Fruit fly (Drosophila melanogaster) whole organism, embryonic: ENCODE measurements around the gene rictor.
A peak's percentile ranks its signal among the peaks of the same experiment; 100 is the strongest.

Source experiments
- Blimp-1 ChIP-seq: fragments of 200-800 bp; sonication (Bioruptor generic); optimal IDR thresholded peaks from 3 replicates; lab custom pipeline; 2018; ENCODE audit warnings: missing biosample characterization, missing genetic modification characterization, mild to moderate bottlenecking, moderate library complexity, missing genetic modification reagents
- CG10267 ChIP-seq: fragments of 200-800 bp; sonication (Bioruptor generic); optimal IDR thresholded peaks from 2 replicates; lab custom pipeline; 2018; ENCODE audit warnings: missing biosample characterization, mild to moderate bottlenecking, missing genetic modification characterization, moderate library complexity
- CG10654 ChIP-seq: fragments of 200-800 bp; sonication (Bioruptor generic); optimal IDR thresholded peaks from 2 replicates; lab custom pipeline; 2016; ENCODE audit warnings: missing biosample characterization, missing genetic modification characterization
- CG11695 ChIP-seq: fragments of 200-800 bp; sonication (Bioruptor generic); IDR thresholded peaks from 3 replicates; pipeline ENCODE4 v1.3.6; 2022; ENCODE audit warnings: missing biosample characterization, missing genetic modification characterization
- CG13424 ChIP-seq: fragments of 200-800 bp; sonication (Bioruptor generic); optimal IDR thresholded peaks from 2 replicates; lab custom pipeline; 2019; ENCODE audit warnings: missing biosample characterization, mild to moderate bottlenecking, missing genetic modification characterization, moderate library complexity
- CG1529 ChIP-seq: fragments of 200-800 bp; sonication (Bioruptor generic); optimal IDR thresholded peaks from 3 replicates; lab custom pipeline; 2018; ENCODE audit warnings: missing biosample characterization, missing genetic modification characterization
- CG17802 ChIP-seq: fragments of 200-800 bp; sonication (Bioruptor generic); optimal IDR thresholded peaks from 2 replicates; lab custom pipeline; 2018; ENCODE audit warnings: missing biosample characterization, mild to moderate bottlenecking, missing genetic modification characterization, moderate library complexity
- CG18011 ChIP-seq: fragments of 200-800 bp; sonication (Bioruptor generic); optimal IDR thresholded peaks from 2 replicates; lab custom pipeline; 2017; ENCODE audit warnings: missing biosample characterization, missing genetic modification characterization, mild to moderate bottlenecking, moderate library complexity, missing genotype
- CG18764 ChIP-seq: fragments of 200-800 bp; sonication (Bioruptor generic); optimal IDR thresholded peaks from 3 replicates; lab custom pipeline; 2016; ENCODE audit warnings: missing biosample characterization, missing genetic modification characterization
- CG32532 ChIP-seq: fragments of 200-800 bp; sonication (Bioruptor generic); IDR thresholded peaks from 2 replicates; pipeline ENCODE4 v1.3.6; 2022; ENCODE audit warnings: missing biosample characterization, missing genetic modification characterization
- CG3995 ChIP-seq: fragments of 200-800 bp; sonication (Bioruptor generic); optimal IDR thresholded peaks from 3 replicates; lab custom pipeline; 2016; ENCODE audit warnings: missing biosample characterization, missing genetic modification characterization
- CG4707 ChIP-seq: fragments of 200-800 bp; sonication (Bioruptor generic); optimal IDR thresholded peaks from 2 replicates; lab custom pipeline; 2018; ENCODE audit warnings: missing biosample characterization, mild to moderate bottlenecking, missing genetic modification characterization, moderate library complexity
- CG6175 ChIP-seq: fragments of 200-800 bp; sonication (Bioruptor generic); IDR thresholded peaks from 3 replicates; pipeline ENCODE4 v1.3.6; 2022; ENCODE audit warnings: missing biosample characterization, missing genetic modification characterization
- CG6689 ChIP-seq: fragments of 200-800 bp; sonication (Bioruptor generic); IDR thresholded peaks from 2 replicates; pipeline ENCODE4 v1.3.6; 2022; ENCODE audit warnings: missing biosample characterization, missing genetic modification characterization
- CG8089 ChIP-seq: fragments of 200-800 bp; sonication (Bioruptor generic); optimal IDR thresholded peaks from 3 replicates; lab custom pipeline; 2016; ENCODE audit warnings: missing biosample characterization, missing genetic modification characterization
- CG8478 ChIP-seq: fragments of >200 bp; optimal IDR thresholded peaks from 2 replicates; lab custom pipeline; 2018
- E2f2 ChIP-seq: fragments of 200-800 bp; sonication (Bioruptor generic); IDR thresholded peaks from 2 replicates; pipeline ENCODE4 v1.3.6; 2022; ENCODE audit warnings: missing biosample characterization, missing genetic modification characterization
- H2.0 ChIP-seq: fragments of 200-800 bp; sonication (Bioruptor generic); IDR thresholded peaks from 2 replicates; pipeline ENCODE4 v1.3.6; 2022; ENCODE audit warnings: missing biosample characterization, missing genetic modification characterization
- Hr3 ChIP-seq: fragments of 200-800 bp; sonication (Bioruptor generic); optimal IDR thresholded peaks from 3 replicates; lab custom pipeline; 2016; ENCODE audit warnings: missing biosample characterization, missing genetic modification characterization
- Lim3 ChIP-seq: fragments of 200-800 bp; sonication (Bioruptor generic); IDR thresholded peaks from 2 replicates; pipeline ENCODE4 v1.3.6; 2022; ENCODE audit warnings: missing biosample characterization, missing genetic modification characterization
- Myb ChIP-seq: fragments of 200-800 bp; sonication (Bioruptor generic); optimal IDR thresholded peaks from 2 replicates; lab custom pipeline; 2016; ENCODE audit warnings: missing biosample characterization, missing genetic modification characterization
- NC2α ChIP-seq: fragments of 200-800 bp; sonication (Bioruptor generic); optimal IDR thresholded peaks from 2 replicates; lab custom pipeline; 2016; ENCODE audit warnings: missing biosample characterization, missing genetic modification characterization
- Nf-YA ChIP-seq: fragments of 200-800 bp; sonication (Bioruptor generic); IDR thresholded peaks from 2 replicates; pipeline ENCODE4 v1.3.6; 2022; ENCODE audit warnings: missing biosample characterization, missing genetic modification characterization
- Rx ChIP-seq: fragments of 200-800 bp; sonication (Bioruptor generic); IDR thresholded peaks from 2 replicates; pipeline ENCODE4 v1.3.6; 2022; ENCODE audit warnings: missing biosample characterization, missing genetic modification characterization
- Side ChIP-seq: fragments of 200-800 bp; sonication (Bioruptor generic); optimal IDR thresholded peaks from 2 replicates; lab custom pipeline; 2016; ENCODE audit warnings: missing biosample characterization, missing genetic modification characterization
- Sin3A ChIP-seq: fragments of >200 bp; optimal IDR thresholded peaks from 2 replicates; lab custom pipeline; 2018
- Ssrp ChIP-seq: fragments of 200-800 bp; sonication (Bioruptor generic); optimal IDR thresholded peaks from 2 replicates; lab custom pipeline; 2018; ENCODE audit warnings: missing biosample characterization, mild to moderate bottlenecking, missing genetic modification characterization, moderate library complexity
- Tbp ChIP-seq: fragments of >200 bp; optimal IDR thresholded peaks from 2 replicates; lab custom pipeline; 2018; ENCODE audit warnings: missing biosample characterization, missing genetic modification characterization
- ac ChIP-seq: fragments of 200-800 bp; sonication (Bioruptor generic); optimal IDR thresholded peaks from 3 replicates; lab custom pipeline; 2017; ENCODE audit warnings: missing biosample characterization, mild to moderate bottlenecking, missing genetic modification characterization
- amos ChIP-seq: fragments of 200-800 bp; sonication (Bioruptor generic); IDR thresholded peaks from 2 replicates; pipeline ENCODE4 v1.3.6; 2022; ENCODE audit warnings: missing biosample characterization, missing genetic modification characterization; ENCODE audit not compliant: partially characterized antibody
- crc ChIP-seq: fragments of 200-800 bp; sonication (Bioruptor generic); optimal IDR thresholded peaks from 2 replicates; lab custom pipeline; 2016; ENCODE audit warnings: missing biosample characterization, missing genetic modification characterization
- dm ChIP-seq: fragments of 200-800 bp; sonication (Bioruptor generic); optimal IDR thresholded peaks from 3 replicates; lab custom pipeline; 2016; ENCODE audit warnings: missing biosample characterization, missing genetic modification characterization
- eyg ChIP-seq: fragments of 200-800 bp; sonication (Bioruptor generic); optimal IDR thresholded peaks from 3 replicates; lab custom pipeline; 2016; ENCODE audit warnings: missing biosample characterization, missing genetic modification characterization
- gce ChIP-seq: fragments of 200-800 bp; sonication (Bioruptor generic); IDR thresholded peaks from 3 replicates; pipeline ENCODE4 v1.3.6; 2022; ENCODE audit warnings: missing biosample characterization, missing genetic modification characterization
- gsb-n ChIP-seq: fragments of 200-800 bp; sonication (Bioruptor generic); optimal IDR thresholded peaks from 3 replicates; lab custom pipeline; 2018; ENCODE audit warnings: missing biosample characterization, mild to moderate bottlenecking, missing genetic modification characterization
- hbn ChIP-seq: fragments of 200-800 bp; sonication (Bioruptor generic); IDR thresholded peaks from 2 replicates; pipeline ENCODE4 v1.3.6; 2022; ENCODE audit warnings: missing biosample characterization, missing genetic modification characterization; ENCODE audit not compliant: partially characterized antibody
- hkb ChIP-seq, 2 experiments: fragments of 200-800 bp in 1 of 2; fragments of >200 bp in 1 of 2; sonication (Bioruptor generic) in 1 of 2; IDR thresholded peaks in 1 of 2; optimal IDR thresholded peaks in 1 of 2; 2 replicates each; pipeline versions ENCODE4 v1.3.6 to Lab custom; 2017 to 2022; ENCODE audit warnings: missing biosample characterization in 1 of 2, missing genetic modification characterization in 1 of 2
- ken ChIP-seq: fragments of 200-800 bp; sonication (Bioruptor generic); IDR thresholded peaks from 3 replicates; pipeline ENCODE4 v1.3.6; 2022; ENCODE audit warnings: missing biosample characterization, missing genetic modification characterization
- pzg ChIP-seq: fragments of 200-800 bp; sonication (Bioruptor generic); optimal IDR thresholded peaks from 3 replicates; lab custom pipeline; 2018; ENCODE audit warnings: missing biosample characterization, mild to moderate bottlenecking, missing genetic modification characterization, moderate library complexity
- ranshi ChIP-seq: fragments of 200-800 bp; sonication (Bioruptor generic); IDR thresholded peaks from 2 replicates; pipeline ENCODE4 v1.3.6; 2022; ENCODE audit warnings: missing biosample characterization, missing genetic modification characterization
- repo ChIP-seq: fragments of 200-800 bp; sonication (Bioruptor generic); optimal IDR thresholded peaks from 2 replicates; lab custom pipeline; 2016; ENCODE audit warnings: missing biosample characterization, missing genetic modification characterization
- schlank ChIP-seq: fragments of 200-800 bp; sonication (Bioruptor generic); optimal IDR thresholded peaks from 2 replicates; lab custom pipeline; 2018; ENCODE audit warnings: missing biosample characterization, mild to moderate bottlenecking, missing genetic modification characterization
- slp2 ChIP-seq: fragments of 200-800 bp; sonication (Bioruptor generic); optimal IDR thresholded peaks from 2 replicates; lab custom pipeline; 2016; ENCODE audit warnings: missing biosample characterization, missing genetic modification characterization
- sna ChIP-seq: fragments of 200-800 bp; sonication (Bioruptor generic); IDR thresholded peaks from 2 replicates; pipeline ENCODE4 v1.3.6; 2022; ENCODE audit warnings: missing biosample characterization, missing genetic modification characterization; ENCODE audit not compliant: partially characterized antibody
- sr ChIP-seq: fragments of 200-800 bp; sonication (Bioruptor generic); IDR thresholded peaks from 3 replicates; pipeline ENCODE4 v1.3.6; 2022; ENCODE audit warnings: missing biosample characterization, missing genetic modification characterization
- tgo ChIP-seq: fragments of 200-800 bp; sonication (Bioruptor generic); IDR thresholded peaks from 3 replicates; pipeline ENCODE4 v1.3.6; 2022; ENCODE audit warnings: missing biosample characterization, missing genetic modification characterization
- tin ChIP-seq: fragments of 200-800 bp; sonication (Bioruptor generic); optimal IDR thresholded peaks from 3 replicates; lab custom pipeline; 2016; ENCODE audit warnings: missing biosample characterization, missing genetic modification characterization
- tll ChIP-seq, 2 experiments: fragments of 200-800 bp in 1 of 2; fragments of >200 bp in 1 of 2; sonication (Bioruptor generic) in 1 of 2; optimal IDR thresholded peaks; 2 replicates each; lab custom pipeline; 2017 to 2019; ENCODE audit warnings: missing biosample characterization in 2 of 2, missing genetic modification characterization in 2 of 2, mild to moderate bottlenecking in 1 of 2, moderate library complexity in 1 of 2
- unc-4 ChIP-seq: fragments of 200-800 bp; sonication (Bioruptor generic); IDR thresholded peaks from 2 replicates; pipeline ENCODE4 v1.3.6; 2022; ENCODE audit warnings: missing biosample characterization, missing genetic modification characterization; ENCODE audit not compliant: partially characterized antibody
- usp ChIP-seq: fragments of >200 bp; optimal IDR thresholded peaks from 2 replicates; lab custom pipeline; 2017; ENCODE audit warnings: missing biosample characterization, missing genetic modification characterization
- z ChIP-seq: fragments of 200-800 bp; sonication (Bioruptor generic); IDR thresholded peaks from 3 replicates; pipeline ENCODE4 v1.3.6; 2022; ENCODE audit warnings: missing biosample characterization, missing genetic modification characterization

rictor gene

dm6 chrX:19224580-19225303 is 36.3 kb downstream of the rictor start (continued):
- TF ChIP-seq CG3995 (GFP tag; lab: Kevin White, UChicago) (no peak), CG11695 (GFP tag; lab: Robert Waterston, UW) (no peak), usp (GFP tag; lab: Kevin White, UChicago) (no peak), schlank (no peak), tin (GFP tag; lab: Kevin White, UChicago) (peak; percentile 5), pzg (GFP tag; lab: Kevin White, UChicago) (no peak), repo (GFP tag; lab: Kevin White, UChicago) (no peak), CG10267 (tag; lab: Kevin White, UChicago) (peak; percentile 31), ac (GFP tag; lab: Kevin White, UChicago) (no peak), tgo (GFP tag; lab: Robert Waterston, UW) (no peak), eyg (GFP tag; lab: Kevin White, UChicago) (no peak), CG10654 (GFP tag; lab: Kevin White, UChicago) (no peak), CG6689 (GFP tag; lab: Robert Waterston, UW) (peak; percentile 42; the same call in 1 of the 2 replicates), CG1529 (GFP tag; lab: Kevin White, UChicago) (no peak), ken (GFP tag; lab: Robert Waterston, UW) (no peak), amos (GFP tag; lab: Robert Waterston, UW) (no peak), gce (no peak), Side (GFP tag; lab: Kevin White, UChicago) (no peak), NC2α (GFP tag; lab: Kevin White, UChicago) (no peak), CG6175 (GFP tag; lab: Robert Waterston, UW) (no peak), Ssrp (tag; lab: Kevin White, UChicago) (peak; percentile 52), Nf-YA (GFP tag; lab: Robert Waterston, UW) (no peak), CG17802 (no peak), slp2 (GFP tag; lab: Kevin White, UChicago) (no peak), CG13424 (tag; lab: Kevin White, UChicago) (peak; percentile 38), CG8478 (lab: Kevin White, UChicago) (no peak), hkb (optimal IDR thresholded peaks at IDR 0.05; lab: Kevin White, UChicago) (no peak), hkb (GFP tag; IDR thresholded peaks at IDR 0.05; lab: Robert Waterston, UW) (no peak), Hr3 (GFP tag; lab: Kevin White, UChicago) (peak; percentile 37), dm (GFP tag; lab: Kevin White, UChicago) (no peak), Myb (no peak), Blimp-1 (GFP tag; lab: Kevin White, UChicago) (peak; percentile 91), CG8089 (GFP tag; lab: Kevin White, UChicago) (no peak), CG18011 (no peak), H2.0 (no peak), tll (GFP tag; optimal IDR thresholded peaks at IDR 0.05; lab: Kevin White, UChicago) (no peak), crc (no peak), Lim3 (no peak), CG4707 (GFP tag; lab: Kevin White, UChicago) (no peak), CG18764 (GFP tag; lab: Kevin White, UChicago) (no peak), hbn (GFP tag; lab: Robert Waterston, UW) (no peak), sna (GFP tag; lab: Robert Waterston, UW) (no peak), Sin3A (lab: Kevin White, UChicago) (no peak), sr (GFP tag; lab: Robert Waterston, UW) (no peak), E2f2 (GFP tag; lab: Robert Waterston, UW) (no peak), unc-4 (GFP tag; lab: Robert Waterston, UW) (no peak), Tbp (no peak), Rx (GFP tag; lab: Robert Waterston, UW) (no peak), z (GFP tag; lab: Robert Waterston, UW) (no peak), CG32532 (GFP tag; lab: Robert Waterston, UW) (no peak), ranshi (GFP tag; lab: Robert Waterston, UW) (no peak), gsb-n (peak; percentile 3)
